Fruit fly (Drosophila melanogaster) whole organism, embryonic: ENCODE results near the gene Snx3.

Experiments used
- CG10431 ChIP-seq: fragments of 200-800 bp; sonication (Bioruptor generic); optimal IDR thresholded peaks from 3 replicates; lab custom pipeline; 2018; ENCODE audit warnings: missing biosample characterization, mild to moderate bottlenecking, missing genetic modification characterization
- CG10565 ChIP-seq: fragments of 200-800 bp; sonication (Bioruptor generic); optimal IDR thresholded peaks from 3 replicates; lab custom pipeline; 2016; ENCODE audit warnings: missing biosample characterization, mild to moderate bottlenecking, missing genetic modification characterization
- CG11398 ChIP-seq: fragments of 200-800 bp; sonication (Bioruptor generic); optimal IDR thresholded peaks from 2 replicates; lab custom pipeline; 2016; ENCODE audit warnings: missing biosample characterization, missing genetic modification characterization
- CG11504 ChIP-seq: fragments of 200-800 bp; sonication (Bioruptor generic); optimal IDR thresholded peaks from 3 replicates; lab custom pipeline; 2019; ENCODE audit warnings: missing biosample characterization, mild to moderate bottlenecking, missing genetic modification characterization, moderate library complexity
- CG11695 ChIP-seq: fragments of 200-800 bp; sonication (Bioruptor generic); IDR thresholded peaks from 3 replicates; pipeline ENCODE4 v1.3.6; 2022; ENCODE audit warnings: missing biosample characterization, missing genetic modification characterization
- CG12299 ChIP-seq: fragments of 200-800 bp; sonication (Bioruptor generic); optimal IDR thresholded peaks from 2 replicates; lab custom pipeline; 2018; ENCODE audit warnings: missing biosample characterization, mild to moderate bottlenecking, missing genetic modification characterization
- CG1233 ChIP-seq: fragments of 200-800 bp; sonication (Bioruptor generic); optimal IDR thresholded peaks from 4 replicates; lab custom pipeline; 2018; ENCODE audit warnings: missing biosample characterization, mild to moderate bottlenecking, missing genetic modification characterization
- CG13424 ChIP-seq: fragments of 200-800 bp; sonication (Bioruptor generic); optimal IDR thresholded peaks from 2 replicates; lab custom pipeline; 2019; ENCODE audit warnings: missing biosample characterization, mild to moderate bottlenecking, missing genetic modification characterization, moderate library complexity
- CG1529 ChIP-seq: fragments of 200-800 bp; sonication (Bioruptor generic); optimal IDR thresholded peaks from 3 replicates; lab custom pipeline; 2018; ENCODE audit warnings: missing biosample characterization, missing genetic modification characterization
- CG18476 ChIP-seq: fragments of 200-800 bp; sonication (Bioruptor generic); optimal IDR thresholded peaks from 2 replicates; lab custom pipeline; 2016; ENCODE audit warnings: missing biosample characterization, mild to moderate bottlenecking, missing genetic modification characterization
- CG30403 ChIP-seq: fragments of 200-800 bp; sonication (Bioruptor generic); optimal IDR thresholded peaks from 3 replicates; lab custom pipeline; 2016; ENCODE audit warnings: missing biosample characterization, missing genetic modification characterization
- CG3726 ChIP-seq: fragments of 200-800 bp; sonication (Bioruptor generic); IDR thresholded peaks from 3 replicates; pipeline ENCODE4, ENCODE4 v1.3.6; 2022; ENCODE audit warnings: missing biosample characterization, missing genetic modification characterization
- CG4360 ChIP-seq: fragments of 200-800 bp; sonication (Bioruptor generic); IDR thresholded peaks from 2 replicates; pipeline ENCODE4 v1.3.6; 2022; ENCODE audit warnings: missing biosample characterization, missing genetic modification characterization
- CG4424 ChIP-seq: fragments of 200-800 bp; sonication (Bioruptor generic); optimal IDR thresholded peaks from 3 replicates; lab custom pipeline; 2016; ENCODE audit warnings: missing biosample characterization, missing genetic modification characterization
- CG6689 ChIP-seq: fragments of 200-800 bp; sonication (Bioruptor generic); IDR thresholded peaks from 2 replicates; pipeline ENCODE4 v1.3.6; 2022; ENCODE audit warnings: missing biosample characterization, missing genetic modification characterization
- CG6791 ChIP-seq: fragments of 200-800 bp; sonication (Bioruptor generic); IDR thresholded peaks from 3 replicates; pipeline ENCODE4 v1.3.6; 2022; ENCODE audit warnings: missing biosample characterization, missing genetic modification characterization; ENCODE audit not compliant: partially characterized antibody
- CG7372 ChIP-seq: fragments of 200-800 bp; sonication (Bioruptor generic); IDR thresholded peaks from 2 replicates; pipeline ENCODE4 v1.3.6; 2022; ENCODE audit warnings: missing biosample characterization, missing genetic modification characterization
- CG7839 ChIP-seq: fragments of 200-800 bp; sonication (Bioruptor generic); optimal IDR thresholded peaks from 3 replicates; lab custom pipeline; 2018; ENCODE audit warnings: missing biosample characterization, mild to moderate bottlenecking, missing genetic modification characterization, moderate library complexity
- D ChIP-seq, 2 experiments: fragments of 200-800 bp in 1 of 2; fragments of >200 bp in 1 of 2; sonication (Bioruptor generic) in 1 of 2; optimal IDR thresholded peaks; 2 replicates in 1 of 2; 3 replicates in 1 of 2; lab custom pipeline; 2017; ENCODE audit warnings: mild to moderate bottlenecking in 1 of 2, missing biosample characterization in 1 of 2, missing genetic modification characterization in 1 of 2, missing genetic modification reagents in 1 of 2
- Dref ChIP-seq: fragments of 200-800 bp; sonication (Bioruptor generic); IDR thresholded peaks from 2 replicates; pipeline ENCODE4 v1.3.6; 2022; ENCODE audit warnings: missing biosample characterization, missing genetic modification characterization
- HLH3B ChIP-seq: fragments of 200-800 bp; sonication (Bioruptor generic); IDR thresholded peaks from 2 replicates; pipeline ENCODE4 v1.3.6; 2022; ENCODE audit warnings: missing biosample characterization, missing genetic modification characterization
- HLH4C ChIP-seq: fragments of 200-800 bp; sonication (Bioruptor generic); IDR thresholded peaks from 3 replicates; pipeline ENCODE4 v1.3.6; 2022; ENCODE audit warnings: missing biosample characterization, missing genetic modification characterization; ENCODE audit not compliant: partially characterized antibody
- Hey ChIP-seq: fragments of 200-800 bp; sonication (Bioruptor generic); optimal IDR thresholded peaks from 3 replicates; lab custom pipeline; 2018; ENCODE audit warnings: missing biosample characterization, mild to moderate bottlenecking, missing genetic modification characterization
- Myb ChIP-seq: fragments of 200-800 bp; sonication (Bioruptor generic); optimal IDR thresholded peaks from 2 replicates; lab custom pipeline; 2016; ENCODE audit warnings: missing biosample characterization, missing genetic modification characterization
- NC2α ChIP-seq: fragments of 200-800 bp; sonication (Bioruptor generic); optimal IDR thresholded peaks from 2 replicates; lab custom pipeline; 2016; ENCODE audit warnings: missing biosample characterization, missing genetic modification characterization
- NfI ChIP-seq: fragments of 200-800 bp; sonication (Bioruptor generic); optimal IDR thresholded peaks from 3 replicates; lab custom pipeline; 2018; ENCODE audit warnings: missing biosample characterization, mild to moderate bottlenecking, missing genetic modification characterization, moderate library complexity
- Pdp1 ChIP-seq, 2 experiments: fragments of 200-800 bp; sonication (Bioruptor generic); optimal IDR thresholded peaks; 3 replicates each; lab custom pipeline; 2016; ENCODE audit warnings: missing biosample characterization in 2 of 2, missing genetic modification characterization in 2 of 2, mild to moderate bottlenecking in 1 of 2, moderate library complexity in 1 of 2
- Poxn ChIP-seq: fragments of 200-800 bp; sonication (Bioruptor generic); IDR thresholded peaks from 2 replicates; pipeline ENCODE4 v1.3.6; 2022; ENCODE audit warnings: missing biosample characterization, missing genetic modification characterization
- Side ChIP-seq: fragments of 200-800 bp; sonication (Bioruptor generic); optimal IDR thresholded peaks from 2 replicates; lab custom pipeline; 2016; ENCODE audit warnings: missing biosample characterization, missing genetic modification characterization
- Sox102F ChIP-seq: fragments of 200-800 bp; sonication (Bioruptor generic); optimal IDR thresholded peaks from 2 replicates; lab custom pipeline; 2018; ENCODE audit warnings: missing biosample characterization, mild to moderate bottlenecking, missing genetic modification characterization, moderate library complexity
- ab ChIP-seq: fragments of 200-800 bp; sonication (Bioruptor generic); optimal IDR thresholded peaks from 2 replicates; lab custom pipeline; 2016; ENCODE audit warnings: missing biosample characterization, missing genetic modification characterization
- al ChIP-seq: fragments of 200-800 bp; sonication (Bioruptor generic); IDR thresholded peaks from 2 replicates; pipeline ENCODE4 v1.3.6; 2022; ENCODE audit warnings: missing biosample characterization, missing genetic modification characterization
- az2 ChIP-seq: fragments of 200-800 bp; sonication (Bioruptor generic); optimal IDR thresholded peaks from 3 replicates; lab custom pipeline; 2016; ENCODE audit warnings: missing biosample characterization, missing genetic modification characterization
- bcd ChIP-seq: fragments of 200-800 bp; sonication (Bioruptor generic); optimal IDR thresholded peaks from 2 replicates; lab custom pipeline; 2017; ENCODE audit warnings: missing biosample characterization, mild to moderate bottlenecking, missing genetic modification characterization
- caup ChIP-seq: fragments of 200-800 bp; sonication (Bioruptor generic); optimal IDR thresholded peaks from 3 replicates; lab custom pipeline; 2017; ENCODE audit warnings: missing biosample characterization, mild to moderate bottlenecking, missing genetic modification characterization, moderate library complexity; ENCODE audit not compliant: severe bottlenecking
- ci ChIP-seq: fragments of 200-800 bp; sonication (Bioruptor generic); IDR thresholded peaks from 3 replicates; pipeline ENCODE4 v1.3.6; 2022; ENCODE audit warnings: missing biosample characterization, missing genetic modification characterization
- cwo ChIP-seq: fragments of 200-800 bp; sonication (Bioruptor generic); optimal IDR thresholded peaks from 3 replicates; lab custom pipeline; 2017; ENCODE audit warnings: missing biosample characterization, missing genetic modification characterization, mild to moderate bottlenecking, moderate library complexity, missing genetic modification reagents
- gcm2 ChIP-seq: fragments of 200-800 bp; sonication (Bioruptor generic); optimal IDR thresholded peaks from 2 replicates; lab custom pipeline; 2016; ENCODE audit warnings: missing biosample characterization, missing genetic modification characterization
- gro ChIP-seq: fragments of 200-800 bp; sonication (Bioruptor generic); optimal IDR thresholded peaks from 2 replicates; lab custom pipeline; 2016; ENCODE audit warnings: missing biosample characterization, missing genetic modification characterization
- hkb ChIP-seq, 2 experiments: fragments of 200-800 bp in 1 of 2; fragments of >200 bp in 1 of 2; sonication (Bioruptor generic) in 1 of 2; IDR thresholded peaks in 1 of 2; optimal IDR thresholded peaks in 1 of 2; 2 replicates each; pipeline versions ENCODE4 v1.3.6 to Lab custom; 2017 to 2022; ENCODE audit warnings: missing biosample characterization in 1 of 2, missing genetic modification characterization in 1 of 2
- ind ChIP-seq: fragments of 200-800 bp; sonication (Bioruptor generic); optimal IDR thresholded peaks from 3 replicates; lab custom pipeline; 2016; ENCODE audit warnings: missing biosample characterization, missing genetic modification characterization
- inv ChIP-seq: fragments of 200-800 bp; sonication (Bioruptor generic); IDR thresholded peaks from 2 replicates; pipeline ENCODE4 v1.3.6; 2022; ENCODE audit warnings: missing biosample characterization, missing genetic modification characterization; ENCODE audit not compliant: partially characterized antibody
- jing ChIP-seq: fragments of 200-800 bp; sonication (Bioruptor generic); optimal IDR thresholded peaks from 2 replicates; lab custom pipeline; 2018; ENCODE audit warnings: missing biosample characterization, mild to moderate bottlenecking, missing genetic modification characterization
- knrl ChIP-seq: fragments of 200-800 bp; sonication (Bioruptor generic); IDR thresholded peaks from 3 replicates; pipeline ENCODE4 v1.3.6; 2022; ENCODE audit warnings: missing biosample characterization, missing genetic modification characterization; ENCODE audit not compliant: partially characterized antibody
- prd ChIP-seq, 3 experiments: fragments of >200 bp in 2 of 3; fragments of 200-800 bp in 1 of 3; sonication (Bioruptor generic) in 1 of 3; optimal IDR thresholded peaks in 2 of 3; IDR thresholded peaks in 1 of 3; 2 replicates in 2 of 3; 3 replicates in 1 of 3; pipeline versions ENCODE4 v1.3.6 to Lab custom; 2017 to 2022; ENCODE audit warnings: missing biosample characterization in 1 of 3, missing genetic modification characterization in 1 of 3
- scrt ChIP-seq: fragments of 200-800 bp; sonication (Bioruptor generic); optimal IDR thresholded peaks from 2 replicates; lab custom pipeline; 2018; ENCODE audit warnings: missing biosample characterization, mild to moderate bottlenecking, missing genetic modification characterization, moderate library complexity
- sens ChIP-seq: fragments of 200-800 bp; sonication (Bioruptor generic); peaks from one replicate; lab custom pipeline; 2016; ENCODE audit warnings: missing biosample characterization, missing genetic modification characterization
- seq ChIP-seq: fragments of 200-800 bp; sonication (Bioruptor generic); IDR thresholded peaks from 2 replicates; pipeline ENCODE4 v1.3.6; 2022; ENCODE audit warnings: missing biosample characterization, missing genetic modification characterization
- wor ChIP-seq: fragments of 200-800 bp; sonication (Bioruptor generic); IDR thresholded peaks from 2 replicates; pipeline ENCODE4 v1.3.6; 2022; ENCODE audit warnings: missing biosample characterization, missing genetic modification characterization

The Snx3 gene

dm6 chr3R:12591672-12592071 is 36.2 kb upstream of the Snx3 start (continued):
- TF ChIP-seq Poxn (GFP tag; lab: Robert Waterston, UW) (no peak), CG6689 (GFP tag; lab: Robert Waterston, UW) (peak; percentile 44), CG30403 (GFP tag; lab: Kevin White, UChicago) (peak; percentile 38), CG11398 (GFP tag; lab: Kevin White, UChicago) (no peak), CG11695 (GFP tag; lab: Robert Waterston, UW) (no peak; the same call in 2 of the 3 replicates), gro (GFP tag; lab: Kevin White, UChicago) (no peak), CG3726 (GFP tag; lab: Robert Waterston, UW) (no peak), CG4424 (no peak), CG13424 (tag; lab: Kevin White, UChicago) (peak; percentile 24), NC2α (GFP tag; lab: Kevin White, UChicago) (no peak), al (GFP tag; lab: Robert Waterston, UW) (no peak), ind (peak; percentile 46), CG11504 (tag; lab: Kevin White, UChicago) (peak; percentile 66), wor (GFP tag; lab: Robert Waterston, UW) (no peak), CG18476 (GFP tag; lab: Kevin White, UChicago) (no peak), CG10565 (GFP tag; lab: Kevin White, UChicago) (no peak), HLH4C (peak; percentile 49; the same call in 2 of the 3 replicates), Side (GFP tag; lab: Kevin White, UChicago) (no peak), az2 (GFP tag; lab: Kevin White, UChicago) (peak; percentile 9), seq (GFP tag; lab: Robert Waterston, UW) (peak; percentile 35; the same call in 1 of the 2 replicates), ci (GFP tag; lab: Robert Waterston, UW) (peak; percentile 51; the same call in 2 of the 3 replicates), sens (GFP tag; lab: Kevin White, UChicago) (peak; percentile 46), CG4360 (no peak), Dref (GFP tag; lab: Robert Waterston, UW) (no peak), Hey (no peak), NfI (GFP tag; lab: Kevin White, UChicago) (peak; percentile 7), CG7839 (tag; lab: Kevin White, UChicago) (peak; percentile 56), scrt (GFP tag; lab: Kevin White, UChicago) (peak; percentile 39), knrl (GFP tag; lab: Robert Waterston, UW) (no peak), caup (GFP tag; lab: Kevin White, UChicago) (peak; percentile 20), Pdp1 (GFP tag; optimal IDR thresholded peaks at IDR 0.05; lab: Kevin White, UChicago) (peak in 1 of 2 experiments; percentile 13), prd (optimal IDR thresholded peaks at IDR 0.05; lab: Kevin White, UChicago) (no peak), prd (GFP tag; IDR thresholded peaks at IDR 0.05; lab: Robert Waterston, UW) (peak; percentile 39; the same call in 2 of the 3 replicates), Myb (GFP tag; lab: Kevin White, UChicago) (no peak), CG1233 (GFP tag; lab: Kevin White, UChicago) (no peak), cwo (peak; percentile 36), CG6791 (GFP tag; lab: Robert Waterston, UW) (no peak), hkb (optimal IDR thresholded peaks at IDR 0.05; lab: Kevin White, UChicago) (no peak), hkb (GFP tag; IDR thresholded peaks at IDR 0.05; lab: Robert Waterston, UW) (peak; percentile 66), CG10431 (no peak), Sox102F (peak; percentile 59), CG7372 (no peak), jing (GFP tag; lab: Kevin White, UChicago) (no peak), CG1529 (GFP tag; lab: Kevin White, UChicago) (no peak), gcm2 (GFP tag; lab: Kevin White, UChicago) (no peak), HLH3B (GFP tag; lab: Robert Waterston, UW) (peak; percentile 34; the same call in 1 of the 2 replicates), inv (GFP tag; lab: Robert Waterston, UW) (no peak), bcd (GFP tag; lab: Kevin White, UChicago) (peak; percentile 33), ab (GFP tag; lab: Kevin White, UChicago) (no peak), D (optimal IDR thresholded peaks at IDR 0.05; lab: Kevin White, UChicago) (no peak), D (GFP tag; optimal IDR thresholded peaks at IDR 0.05; lab: Kevin White, UChicago) (no peak), CG12299 (tag; lab: Kevin White, UChicago) (no peak)
